Worm (Caenorhabditis elegans): ENCODE measurements around the gene C49F8.1.

The C49F8.1 gene

ce11 chrX:13350123-13350798 lies 14.5 kb downstream of the C49F8.1 start:
- TF ChIP-seq nhr-10 (tag; optimal IDR thresholded peaks at IDR 0.05) (no peak), nhr-129 (tag; optimal IDR thresholded peaks at IDR 0.05) (peak; percentile 4), ztf-1 (GFP tag; conservative IDR thresholded peaks at IDR 0.05) (0 out of 2 replicates have a peak, but pooled peaks have one; percentile 64)

- no peak for TF ChIP-seq aly-2 (tag; optimal IDR thresholded peaks at IDR 0.05)
- TF ChIP-seq lin-13 (GFP tag; optimal IDR thresholded peaks at IDR 0.05): peak; percentile 71
- no peak for TF ChIP-seq nhr-77 (tag; optimal IDR thresholded peaks at IDR 0.05)
- 0 out of 2 replicates have a peak, but pooled peaks have one; percentile 28 for TF ChIP-seq ztf-1 (GFP tag; conservative IDR thresholded peaks at IDR 0.05)
- TF ChIP-seq elt-3 (tag; optimal IDR thresholded peaks at IDR 0.05): no peak
- peak in 1 of 2 experiments; percentile 66 for TF ChIP-seq lsy-2 (tag; optimal IDR thresholded peaks at IDR 0.05)
- no peak for TF ChIP-seq zag-1 (tag; optimal IDR thresholded peaks at IDR 0.05)
- peak; percentile 37 for TF ChIP-seq F13H6.1 (tag; optimal IDR thresholded peaks at IDR 0.05)
- TF ChIP-seq nhr-23 (tag; optimal IDR thresholded peaks at IDR 0.05): no peak
- no peak for TF ChIP-seq dmd-4 (tag; optimal IDR thresholded peaks at IDR 0.05)
- TF ChIP-seq unc-39 (tag; optimal IDR thresholded peaks at IDR 0.05): no peak
- peak; percentile 88 for TF ChIP-seq ama-1 (optimal IDR thresholded peaks at IDR 0.05)
- TF ChIP-seq Y55F3AM.14 (GFP tag; optimal IDR thresholded peaks at IDR 0.05): peak; percentile 71
- TF ChIP-seq nhr-11 (tag; optimal IDR thresholded peaks at IDR 0.05): peak; percentile 63
- TF ChIP-seq nhr-25 (tag; optimal IDR thresholded peaks at IDR 0.05): peak; percentile 62
- peak; percentile 52 for TF ChIP-seq sma-9 (GFP tag; optimal IDR thresholded peaks at IDR 0.05)
- no peak for TF ChIP-seq sma-9 (tag; optimal IDR thresholded peaks at IDR 0.05)
- TF ChIP-seq elt-1 (tag; optimal IDR thresholded peaks at IDR 0.05): no peak
- no peak for TF ChIP-seq unc-55 (GFP tag; optimal IDR thresholded peaks at IDR 0.05)
- TF ChIP-seq crh-2 (tag; optimal IDR thresholded peaks at IDR 0.05): peak; percentile 72
- no peak for TF ChIP-seq egl-27 (tag; optimal IDR thresholded peaks at IDR 0.05)
- TF ChIP-seq alr-1 (tag; optimal IDR thresholded peaks at IDR 0.05): no peak
- no peak for TF ChIP-seq ZK546.5 (tag; optimal IDR thresholded peaks at IDR 0.05)
- TF ChIP-seq sma-3 (GFP tag; optimal IDR thresholded peaks at IDR 0.05): peak; percentile 73
- peak; percentile 17 for TF ChIP-seq unc-62 (GFP tag; optimal IDR thresholded peaks at IDR 0.05)
- TF ChIP-seq nhr-21 (tag; optimal IDR thresholded peaks at IDR 0.05): peak; percentile 84
- no peak for TF ChIP-seq nhr-12 (tag; optimal IDR thresholded peaks at IDR 0.05)
- no peak for TF ChIP-seq ceh-82 (tag; optimal IDR thresholded peaks at IDR 0.05)
- TF ChIP-seq blmp-1 (tag; optimal IDR thresholded peaks at IDR 0.05; ENCODE audit: insufficient read depth): no peak
- TF ChIP-seq ztf-4 (tag; optimal IDR thresholded peaks at IDR 0.05): peak; percentile 71
- TF ChIP-seq sem-4 (tag; optimal IDR thresholded peaks at IDR 0.05): peak; percentile 21
- TF ChIP-seq R02D3.7 (tag; optimal IDR thresholded peaks at IDR 0.05): no peak
- no peak for TF ChIP-seq nhr-237 (tag; optimal IDR thresholded peaks at IDR 0.05)
- no peak for TF ChIP-seq nhr-6 (tag; optimal IDR thresholded peaks at IDR 0.05)
These were observed 15.3 kb downstream of the C49F8.1 start for ce11 chrX:13349230-13350122.

ce11 chrX:13348417-13348816 lies 16.4 kb downstream of the C49F8.1 start:
- no peak for TF ChIP-seq lin-11 (tag; optimal IDR thresholded peaks at IDR 0.05)
- TF ChIP-seq lin-39 (tag; optimal IDR thresholded peaks at IDR 0.05): no peak
- peak; percentile 96 for TF ChIP-seq nhr-129 (tag; optimal IDR thresholded peaks at IDR 0.05)
- no peak for TF ChIP-seq peb-1 (tag; optimal IDR thresholded peaks at IDR 0.05)
- peak; percentile 32 for TF ChIP-seq ztf-4 (tag; optimal IDR thresholded peaks at IDR 0.05)
- TF ChIP-seq elt-1 (tag; optimal IDR thresholded peaks at IDR 0.05): no peak
- TF ChIP-seq sma-9 (GFP tag; optimal IDR thresholded peaks at IDR 0.05): peak; percentile 95
- no peak for TF ChIP-seq sma-9 (tag; optimal IDR thresholded peaks at IDR 0.05)
- no peak for TF ChIP-seq aly-2 (tag; optimal IDR thresholded peaks at IDR 0.05)
- peak; percentile 33 for TF ChIP-seq fos-1 (tag; optimal IDR thresholded peaks at IDR 0.05)
- peak in 1 of 2 experiments; percentile 39 for TF ChIP-seq mdl-1 (tag; optimal IDR thresholded peaks at IDR 0.05)
- no peak for TF ChIP-seq Y55F3AM.14 (GFP tag; optimal IDR thresholded peaks at IDR 0.05)
- no peak for TF ChIP-seq nhr-10 (tag; optimal IDR thresholded peaks at IDR 0.05)
- TF ChIP-seq ceh-16 (tag; optimal IDR thresholded peaks at IDR 0.05): no peak
- TF ChIP-seq nhr-21 (tag; optimal IDR thresholded peaks at IDR 0.05): peak; percentile 94
- no peak for TF ChIP-seq unc-55 (GFP tag; optimal IDR thresholded peaks at IDR 0.05)
- no peak for TF ChIP-seq nhr-237 (tag; optimal IDR thresholded peaks at IDR 0.05)
- TF ChIP-seq nhr-6 (tag; optimal IDR thresholded peaks at IDR 0.05): peak; percentile 79
- TF ChIP-seq lsy-2 (tag; optimal IDR thresholded peaks at IDR 0.05): peak in 1 of 2 experiments; percentile 73
- TF ChIP-seq alr-1 (tag; optimal IDR thresholded peaks at IDR 0.05): no peak
- TF ChIP-seq nhr-12 (tag; optimal IDR thresholded peaks at IDR 0.05): no peak
- no peak for TF ChIP-seq snpc-4 (tag; optimal IDR thresholded peaks at IDR 0.05)
- TF ChIP-seq dmd-4 (tag; optimal IDR thresholded peaks at IDR 0.05): no peak
- TF ChIP-seq F13H6.1 (tag; optimal IDR thresholded peaks at IDR 0.05): peak; percentile 46
- peak; percentile 26 for TF ChIP-seq skn-1 (tag; optimal IDR thresholded peaks at IDR 0.05)
- no peak for TF ChIP-seq ceh-82 (tag; optimal IDR thresholded peaks at IDR 0.05)
- no peak for TF ChIP-seq egl-27 (tag; optimal IDR thresholded peaks at IDR 0.05)
- no peak for TF ChIP-seq elt-3 (tag; optimal IDR thresholded peaks at IDR 0.05)
- no peak for TF ChIP-seq lin-13 (GFP tag; optimal IDR thresholded peaks at IDR 0.05)
- TF ChIP-seq ztf-11 (tag; optimal IDR thresholded peaks at IDR 0.05): no peak
- no peak for TF ChIP-seq ama-1 (optimal IDR thresholded peaks at IDR 0.05)
- no peak for TF ChIP-seq zag-1 (tag; optimal IDR thresholded peaks at IDR 0.05)
- TF ChIP-seq nhr-11 (tag; optimal IDR thresholded peaks at IDR 0.05): no peak
